Fruit fly (Drosophila melanogaster) S2 (cell line): ENCODE results near the gene Drsl6.

Source experiments
- CG8478 ChIP-seq: fragments of >200 bp; optimal IDR thresholded peaks from 2 replicates; lab custom pipeline; 2018
- CTCF ChIP-seq, 2 experiments: fragments of >200 bp; optimal IDR thresholded peaks; 2 replicates each; lab custom pipeline; 2018

dm6 chr3L:3348956-3349824 is 13.0 kb upstream of the Drsl6 start:
- TF ChIP-seq CTCF (optimal IDR thresholded peaks at IDR 0.05; lab: Kevin White, UChicago) (no peak), CG8478 (no peak)
